Fruit fly (Drosophila melanogaster) whole organism, embryonic: ENCODE measurements around the gene beat-IIIc.

Experiments
- Abd-B ChIP-seq: fragments of 200-800 bp; sonication (Bioruptor generic); optimal IDR thresholded peaks from 2 replicates; lab custom pipeline; 2018; ENCODE audit warnings: missing biosample characterization, mild to moderate bottlenecking, missing genetic modification characterization, moderate library complexity
- Antp ChIP-seq: fragments of 200-800 bp; sonication (Bioruptor generic); optimal IDR thresholded peaks from 3 replicates; lab custom pipeline; 2016; ENCODE audit warnings: missing biosample characterization, missing genetic modification characterization
- Atf6 ChIP-seq: fragments of 200-800 bp; sonication (Bioruptor generic); IDR thresholded peaks from 2 replicates; pipeline ENCODE4 v1.3.6; 2022; ENCODE audit warnings: missing biosample characterization, missing genetic modification characterization
- Blimp-1 ChIP-seq: fragments of 200-800 bp; sonication (Bioruptor generic); optimal IDR thresholded peaks from 3 replicates; lab custom pipeline; 2018; ENCODE audit warnings: missing biosample characterization, missing genetic modification characterization, mild to moderate bottlenecking, moderate library complexity, missing genetic modification reagents
- CG11723 ChIP-seq: fragments of 200-800 bp; sonication (Bioruptor generic); optimal IDR thresholded peaks from 2 replicates; lab custom pipeline; 2017; ENCODE audit warnings: missing biosample characterization, mild to moderate bottlenecking, missing genetic modification characterization
- CG13775 ChIP-seq: fragments of 200-800 bp; sonication (Bioruptor generic); optimal IDR thresholded peaks from 3 replicates; lab custom pipeline; 2017; ENCODE audit warnings: missing biosample characterization, mild to moderate bottlenecking, missing genetic modification characterization
- CG14667 ChIP-seq: fragments of 200-800 bp; sonication (Bioruptor generic); IDR thresholded peaks from 2 replicates; pipeline ENCODE4 v1.3.6; 2022; ENCODE audit warnings: missing biosample characterization, missing genetic modification characterization
- CG15479 ChIP-seq: fragments of 200-800 bp; sonication (Bioruptor generic); optimal IDR thresholded peaks from 3 replicates; lab custom pipeline; 2019; ENCODE audit warnings: missing biosample characterization, mild to moderate bottlenecking, missing genetic modification characterization, moderate library complexity
- CG16779 ChIP-seq: fragments of 200-800 bp; sonication (Bioruptor generic); IDR thresholded peaks from 2 replicates; pipeline ENCODE4 v1.3.6; 2022; ENCODE audit warnings: missing biosample characterization, missing genetic modification characterization
- CG2116 ChIP-seq: fragments of 200-800 bp; sonication (Bioruptor generic); optimal IDR thresholded peaks from 3 replicates; lab custom pipeline; 2018; ENCODE audit warnings: missing biosample characterization, mild to moderate bottlenecking, missing genetic modification characterization
- CG2120 ChIP-seq: fragments of 200-800 bp; sonication (Bioruptor generic); optimal IDR thresholded peaks from 3 replicates; lab custom pipeline; 2016; ENCODE audit warnings: missing biosample characterization, missing genetic modification characterization
- CG30403 ChIP-seq: fragments of 200-800 bp; sonication (Bioruptor generic); optimal IDR thresholded peaks from 3 replicates; lab custom pipeline; 2016; ENCODE audit warnings: missing biosample characterization, missing genetic modification characterization
- CG3838 ChIP-seq: fragments of 200-800 bp; sonication (Bioruptor generic); optimal IDR thresholded peaks from 3 replicates; lab custom pipeline; 2016; ENCODE audit warnings: missing biosample characterization, missing genetic modification characterization
- CG8359 ChIP-seq: fragments of 200-800 bp; sonication (Bioruptor generic); optimal IDR thresholded peaks from 2 replicates; lab custom pipeline; 2017; ENCODE audit warnings: missing biosample characterization, mild to moderate bottlenecking, missing genetic modification characterization, borderline replicate concordance
- CkIIα-i1 ChIP-seq: fragments of 200-800 bp; sonication (Bioruptor generic); IDR thresholded peaks from 2 replicates; pipeline ENCODE4 v1.3.6; 2022; ENCODE audit warnings: missing biosample characterization, missing genetic modification characterization
- Dll ChIP-seq: fragments of 200-800 bp; sonication (Bioruptor generic); IDR thresholded peaks from 4 replicates; pipeline ENCODE4 v1.3.6; 2022; ENCODE audit warnings: missing biosample characterization, missing genetic modification characterization; ENCODE audit not compliant: partially characterized antibody
- Doc2 ChIP-seq: fragments of 200-800 bp; sonication (Bioruptor generic); IDR thresholded peaks from 2 replicates; pipeline ENCODE4 v1.3.6; 2022; ENCODE audit warnings: missing biosample characterization, missing genetic modification characterization
- Dp ChIP-seq: fragments of 200-800 bp; sonication (Bioruptor generic); optimal IDR thresholded peaks from 2 replicates; lab custom pipeline; 2018; ENCODE audit warnings: missing biosample characterization, mild to moderate bottlenecking, missing genetic modification characterization, moderate library complexity
- Gug ChIP-seq: fragments of 200-800 bp; sonication (Bioruptor generic); IDR thresholded peaks from 4 replicates; pipeline ENCODE4 v1.3.6; 2022; ENCODE audit warnings: missing biosample characterization, missing genetic modification characterization
- H15 ChIP-seq: fragments of 200-800 bp; sonication (Bioruptor generic); IDR thresholded peaks from 3 replicates; pipeline ENCODE4 v1.3.6; 2022; ENCODE audit warnings: missing biosample characterization, missing genetic modification characterization
- HLH3B ChIP-seq: fragments of 200-800 bp; sonication (Bioruptor generic); IDR thresholded peaks from 2 replicates; pipeline ENCODE4 v1.3.6; 2022; ENCODE audit warnings: missing biosample characterization, missing genetic modification characterization
- HmgZ ChIP-seq: fragments of 200-800 bp; sonication (Bioruptor generic); optimal IDR thresholded peaks from 2 replicates; lab custom pipeline; 2018; ENCODE audit warnings: missing biosample characterization, mild to moderate bottlenecking, missing genetic modification characterization
- Hr39 ChIP-seq: fragments of >200 bp; optimal IDR thresholded peaks from 2 replicates; lab custom pipeline; 2017
- Max ChIP-seq: fragments of 200-800 bp; sonication (Bioruptor generic); optimal IDR thresholded peaks from 2 replicates; lab custom pipeline; 2016; ENCODE audit warnings: missing biosample characterization, mild to moderate bottlenecking, missing genetic modification characterization
- Myb ChIP-seq: fragments of 200-800 bp; sonication (Bioruptor generic); optimal IDR thresholded peaks from 2 replicates; lab custom pipeline; 2016; ENCODE audit warnings: missing biosample characterization, missing genetic modification characterization
- NC2α ChIP-seq: fragments of 200-800 bp; sonication (Bioruptor generic); optimal IDR thresholded peaks from 2 replicates; lab custom pipeline; 2016; ENCODE audit warnings: missing biosample characterization, missing genetic modification characterization
- NfI ChIP-seq: fragments of 200-800 bp; sonication (Bioruptor generic); optimal IDR thresholded peaks from 3 replicates; lab custom pipeline; 2018; ENCODE audit warnings: missing biosample characterization, mild to moderate bottlenecking, missing genetic modification characterization, moderate library complexity
- Sox100B ChIP-seq: fragments of 200-800 bp; sonication (Bioruptor generic); optimal IDR thresholded peaks from 3 replicates; lab custom pipeline; 2018; ENCODE audit warnings: missing biosample characterization, mild to moderate bottlenecking, missing genetic modification characterization
- corto ChIP-seq: fragments of 200-800 bp; sonication (Bioruptor generic); optimal IDR thresholded peaks from 2 replicates; lab custom pipeline; 2016; ENCODE audit warnings: missing biosample characterization, mild to moderate bottlenecking, missing genetic modification characterization, moderate library complexity
- eve ChIP-seq, 2 experiments: fragments of >200 bp; optimal IDR thresholded peaks; 2 replicates each; lab custom pipeline; 2017; ENCODE audit warnings: missing biosample characterization in 2 of 2, missing genetic modification characterization in 2 of 2
- fd96Cb ChIP-seq: fragments of 200-800 bp; sonication (Bioruptor generic); optimal IDR thresholded peaks from 2 replicates; lab custom pipeline; 2018; ENCODE audit warnings: missing biosample characterization, mild to moderate bottlenecking, missing genetic modification characterization, moderate library complexity
- hkb ChIP-seq, 2 experiments: fragments of 200-800 bp in 1 of 2; fragments of >200 bp in 1 of 2; sonication (Bioruptor generic) in 1 of 2; IDR thresholded peaks in 1 of 2; optimal IDR thresholded peaks in 1 of 2; 2 replicates each; pipeline versions ENCODE4 v1.3.6 to Lab custom; 2017 to 2022; ENCODE audit warnings: missing biosample characterization in 1 of 2, missing genetic modification characterization in 1 of 2
- lbe ChIP-seq: fragments of 200-800 bp; sonication (Bioruptor generic); optimal IDR thresholded peaks from 2 replicates; lab custom pipeline; 2016; ENCODE audit warnings: missing biosample characterization, mild to moderate bottlenecking, missing genetic modification characterization
- lilli ChIP-seq: fragments of 200-800 bp; sonication (Bioruptor generic); optimal IDR thresholded peaks from 3 replicates; lab custom pipeline; 2016; ENCODE audit warnings: missing biosample characterization, missing genetic modification characterization
- mam ChIP-seq: fragments of 200-800 bp; sonication (Bioruptor generic); optimal IDR thresholded peaks from 3 replicates; lab custom pipeline; 2016; ENCODE audit warnings: missing biosample characterization, missing genetic modification characterization
- nerfin-2 ChIP-seq: fragments of 200-800 bp; sonication (Bioruptor generic); IDR thresholded peaks from 2 replicates; pipeline ENCODE4 v1.3.6; 2022; ENCODE audit warnings: missing biosample characterization, missing genetic modification characterization; ENCODE audit not compliant: partially characterized antibody
- odd ChIP-seq: fragments of 200-800 bp; sonication (Bioruptor generic); optimal IDR thresholded peaks from 2 replicates; lab custom pipeline; 2017; ENCODE audit warnings: missing biosample characterization, mild to moderate bottlenecking, missing genetic modification characterization
- otp ChIP-seq: fragments of 200-800 bp; sonication (Bioruptor generic); IDR thresholded peaks from 3 replicates; pipeline ENCODE4, ENCODE4 v1.3.6; 2022; ENCODE audit warnings: missing biosample characterization, missing genetic modification characterization
- pan ChIP-seq, 4 experiments: fragments of >200 bp in 3 of 4; fragments of 200-800 bp in 1 of 4; sonication (Bioruptor generic) in 1 of 4; optimal IDR thresholded peaks in 3 of 4; IDR thresholded peaks in 1 of 4; 2 replicates each; pipeline versions ENCODE4 v1.3.6 to Lab custom; 2017 to 2022; ENCODE audit warnings: missing biosample characterization in 2 of 4, missing genetic modification characterization in 2 of 4, mixed read lengths in 1 of 4
- pb ChIP-seq: fragments of 200-800 bp; sonication (Bioruptor generic); optimal IDR thresholded peaks from 3 replicates; lab custom pipeline; 2016; ENCODE audit warnings: missing biosample characterization, missing genetic modification characterization
- pzg ChIP-seq: fragments of 200-800 bp; sonication (Bioruptor generic); optimal IDR thresholded peaks from 3 replicates; lab custom pipeline; 2018; ENCODE audit warnings: missing biosample characterization, mild to moderate bottlenecking, missing genetic modification characterization, moderate library complexity
- row ChIP-seq: fragments of 200-800 bp; sonication (Bioruptor generic); IDR thresholded peaks from 3 replicates; pipeline ENCODE4 v1.3.6; 2022; ENCODE audit warnings: missing biosample characterization, missing genetic modification characterization
- schlank ChIP-seq: fragments of 200-800 bp; sonication (Bioruptor generic); optimal IDR thresholded peaks from 2 replicates; lab custom pipeline; 2018; ENCODE audit warnings: missing biosample characterization, mild to moderate bottlenecking, missing genetic modification characterization
- slbo ChIP-seq: fragments of 200-800 bp; sonication (Bioruptor generic); IDR thresholded peaks from 2 replicates; pipeline ENCODE4 v1.3.6; 2022; ENCODE audit warnings: missing biosample characterization, missing genetic modification characterization
- sna ChIP-seq: fragments of 200-800 bp; sonication (Bioruptor generic); IDR thresholded peaks from 2 replicates; pipeline ENCODE4 v1.3.6; 2022; ENCODE audit warnings: missing biosample characterization, missing genetic modification characterization; ENCODE audit not compliant: partially characterized antibody
- sr ChIP-seq: fragments of 200-800 bp; sonication (Bioruptor generic); IDR thresholded peaks from 3 replicates; pipeline ENCODE4 v1.3.6; 2022; ENCODE audit warnings: missing biosample characterization, missing genetic modification characterization
- stwl ChIP-seq: fragments of 200-800 bp; sonication (Bioruptor generic); optimal IDR thresholded peaks from 3 replicates; lab custom pipeline; 2018; ENCODE audit warnings: missing biosample characterization, mild to moderate bottlenecking, missing genetic modification characterization, moderate library complexity
- sug ChIP-seq: fragments of 200-800 bp; optimal IDR thresholded peaks from 2 replicates; lab custom pipeline; 2019; ENCODE audit warnings: missing biosample characterization, mild to moderate bottlenecking, missing genetic modification characterization, moderate library complexity
- z ChIP-seq: fragments of 200-800 bp; sonication (Bioruptor generic); IDR thresholded peaks from 3 replicates; pipeline ENCODE4 v1.3.6; 2022; ENCODE audit warnings: missing biosample characterization, missing genetic modification characterization
- zfh2 ChIP-seq: fragments of 200-800 bp; sonication (Bioruptor generic); optimal IDR thresholded peaks from 2 replicates; lab custom pipeline; 2016; ENCODE audit warnings: missing biosample characterization, missing genetic modification characterization

The beat-IIIc gene

dm6 chr2L:17203833-17204232 lies 56.7 kb downstream of the beat-IIIc start (continued):
- TF ChIP-seq z (GFP tag; lab: Robert Waterston, UW) (no peak), H15 (no peak), Abd-B (GFP tag; lab: Kevin White, UChicago) (peak; percentile 14), eve (GFP tag; optimal IDR thresholded peaks at IDR 0.05; lab: Kevin White, UChicago) (peak in 1 of 2 experiments; percentile 40), row (GFP tag; lab: Robert Waterston, UW) (peak; percentile 57), NfI (GFP tag; lab: Kevin White, UChicago) (peak; percentile 12), CG30403 (GFP tag; lab: Kevin White, UChicago) (peak; percentile 0), Blimp-1 (GFP tag; lab: Kevin White, UChicago) (peak; percentile 26), Antp (GFP tag; lab: Kevin White, UChicago) (peak; percentile 8), NC2α (no peak), Hr39 (lab: Kevin White, UChicago) (no peak), HLH3B (GFP tag; lab: Robert Waterston, UW) (peak; percentile 31; the same call in 1 of the 2 replicates), fd96Cb (tag; lab: Kevin White, UChicago) (no peak), Myb (GFP tag; lab: Kevin White, UChicago) (no peak), CG14667 (GFP tag; lab: Robert Waterston, UW) (0 out of 2 replicates have a peak, but pooled peaks have one; percentile 7), pb (GFP tag; lab: Kevin White, UChicago) (no peak), CG16779 (no peak), CG8359 (GFP tag; lab: Kevin White, UChicago) (no peak), lilli (GFP tag; lab: Kevin White, UChicago) (peak; percentile 9), mam (GFP tag; lab: Kevin White, UChicago) (peak; percentile 31), Sox100B (GFP tag; lab: Kevin White, UChicago) (no peak), pzg (no peak), CkIIα-i1 (GFP tag; lab: Robert Waterston, UW) (no peak), slbo (peak; percentile 40; the same call in 1 of the 2 replicates), Atf6 (0 out of 2 replicates have a peak, but pooled peaks have one; percentile 11), stwl (no peak), zfh2 (GFP tag; lab: Kevin White, UChicago) (no peak), sr (GFP tag; lab: Robert Waterston, UW) (no peak), CG13775 (GFP tag; lab: Kevin White, UChicago) (peak; percentile 18), Dll (GFP tag; lab: Robert Waterston, UW) (no peak), sna (GFP tag; lab: Robert Waterston, UW) (no peak), CG15479 (GFP tag; lab: Kevin White, UChicago) (no peak), odd (GFP tag; lab: Kevin White, UChicago) (no peak), otp (GFP tag; lab: Robert Waterston, UW) (no peak), Doc2 (no peak), nerfin-2 (no peak), Max (GFP tag; lab: Kevin White, UChicago) (no peak), CG2120 (GFP tag; lab: Kevin White, UChicago) (peak; percentile 65), hkb (optimal IDR thresholded peaks at IDR 0.05; lab: Kevin White, UChicago) (no peak), hkb (GFP tag; IDR thresholded peaks at IDR 0.05; lab: Robert Waterston, UW) (no peak), Gug (0 out of 4 replicates have a peak, but pooled peaks have one; percentile 24), HmgZ (no peak), sug (tag; lab: Kevin White, UChicago) (no peak), Dp (no peak), lbe (no peak), schlank (tag; lab: Kevin White, UChicago) (no peak), corto (GFP tag; lab: Kevin White, UChicago) (no peak), CG11723 (GFP tag; lab: Kevin White, UChicago) (no peak), CG2116 (GFP tag; lab: Kevin White, UChicago) (no peak), CG3838 (GFP tag; lab: Kevin White, UChicago) (no peak), pan (optimal IDR thresholded peaks at IDR 0.05; lab: Kevin White, UChicago) (no peak), pan (GFP tag; optimal IDR thresholded peaks at IDR 0.05 in 1 of 2, IDR thresholded peaks at IDR 0.05 in 1 of 2) (peak in 1 of 2 experiments; percentile 39)
